Worm (Caenorhabditis elegans): ENCODE data around the gene F46B6.6.
A peak's percentile ranks its signal among the peaks of the same experiment; 100 is the strongest.

F46B6.6 gene

ce11 chrV:9758437-9758836 lies 28.2 kb downstream of the F46B6.6 start:
- no peak for TF ChIP-seq ceh-27 (GFP tag; optimal IDR thresholded peaks at IDR 0.05)
- TF ChIP-seq mes-4 (tag; optimal IDR thresholded peaks at IDR 0.05), result no peak
- TF ChIP-seq lin-54 (GFP tag; optimal IDR thresholded peaks at IDR 0.05), result no peak
- TF ChIP-seq hsf-1 (GFP tag; IDR thresholded peaks at IDR 0.05), result no peak
- no peak for TF ChIP-seq mcd-1 (GFP tag; IDR thresholded peaks at IDR 0.05)
- no peak for TF ChIP-seq rpc-1 (optimal IDR thresholded peaks at IDR 0.05)
- TF ChIP-seq rpc-1 (tag; optimal IDR thresholded peaks at IDR 0.05), result no peak
- no peak for TF ChIP-seq hlh-12 (tag; optimal IDR thresholded peaks at IDR 0.05)
- no peak for TF ChIP-seq Y56A3A.18 (GFP tag; IDR thresholded peaks at IDR 0.05)
- no peak for TF ChIP-seq tlf-1 (GFP tag; optimal IDR thresholded peaks at IDR 0.05)
- no peak for TF ChIP-seq Y79H2A.3 (GFP tag; conservative IDR thresholded peaks at IDR 0.05)
- no peak for TF ChIP-seq cebp-2 (GFP tag; IDR thresholded peaks at IDR 0.05)
- no peak for TF ChIP-seq ekl-4 (GFP tag; IDR thresholded peaks at IDR 0.05)
- TF ChIP-seq nhr-120 (GFP tag; IDR thresholded peaks at IDR 0.05), result no peak
- TF ChIP-seq rcor-1 (GFP tag; IDR thresholded peaks at IDR 0.05), result no peak
- TF ChIP-seq F57C9.4 (tag; optimal IDR thresholded peaks at IDR 0.05), result no peak

DNA sequence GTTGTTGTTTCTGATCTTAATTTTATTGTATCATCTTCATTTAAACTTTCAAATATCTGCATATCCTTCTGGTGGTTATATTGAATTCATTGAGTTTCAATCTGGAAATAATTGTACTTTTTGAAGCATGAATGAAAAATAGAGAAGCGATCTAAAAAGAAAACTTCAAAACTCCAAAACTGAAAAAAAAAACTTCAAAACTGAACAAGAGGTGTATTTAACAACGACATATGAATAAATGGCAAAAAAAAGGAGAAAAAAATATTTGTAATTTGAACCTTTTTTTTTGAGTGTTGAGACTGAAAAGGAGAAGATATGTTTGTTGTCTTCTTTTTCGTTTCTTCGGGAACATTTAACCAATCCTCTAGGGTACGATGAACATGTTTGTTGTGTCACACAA lies 28.8 kb downstream of the F46B6.6 start, which contains the start of gene F58E6.11:
Gene F58E6.11, minus strand, starts transcription at position 101 of the 400 bp plus-strand sequence.
- TF ChIP-seq hsf-1 (GFP tag; IDR thresholded peaks at IDR 0.05) (no peak), unc-130 (GFP tag; optimal IDR thresholded peaks at IDR 0.05) (no peak), unc-62 (GFP tag; optimal IDR thresholded peaks at IDR 0.05) (no peak), D2030.7 (GFP tag; IDR thresholded peaks at IDR 0.05) (no peak), zfh-2 (GFP tag; conservative IDR thresholded peaks at IDR 0.05) (no peak), lsl-1 (GFP tag; optimal IDR thresholded peaks at IDR 0.05) (no peak), F55B11.4 (tag; optimal IDR thresholded peaks at IDR 0.05; ENCODE audit: borderline replicate concordance, insufficient read depth) (no peak), F23B12.7 (tag; optimal IDR thresholded peaks at IDR 0.05; ENCODE audit: insufficient read depth) (no peak)

DNA sequence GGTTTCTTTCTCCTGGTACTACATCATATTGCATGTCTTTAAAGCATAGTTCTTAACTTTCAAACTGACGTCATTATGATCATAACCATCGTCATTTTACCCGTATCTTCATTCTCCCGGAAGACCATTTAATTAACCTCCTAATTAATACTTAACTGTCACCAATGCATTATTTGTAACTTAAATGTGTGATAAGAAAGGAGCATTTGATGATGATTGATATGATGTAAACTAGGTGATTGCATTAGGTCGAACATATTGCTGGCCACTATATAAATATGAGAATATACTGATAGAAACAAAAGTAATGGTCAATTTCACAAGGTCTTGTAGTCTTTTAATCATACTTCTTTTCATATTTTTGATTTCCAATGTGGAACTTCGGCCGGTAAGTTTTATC lies 30.4 kb downstream of the F46B6.6 start, which contains the start of gene hrg-3:
Gene hrg-3, plus strand, starts transcription at position 227 of the 400 bp plus-strand sequence.
- TF ChIP-seq ets-4 (GFP tag; optimal IDR thresholded peaks at IDR 0.05) (no peak), madf-8 (GFP tag; conservative IDR thresholded peaks at IDR 0.05) (no peak), nhr-80 (tag; optimal IDR thresholded peaks at IDR 0.05) (peak; percentile 72), unc-62 (GFP tag; optimal IDR thresholded peaks at IDR 0.05) (peak; percentile 18)

DNA sequence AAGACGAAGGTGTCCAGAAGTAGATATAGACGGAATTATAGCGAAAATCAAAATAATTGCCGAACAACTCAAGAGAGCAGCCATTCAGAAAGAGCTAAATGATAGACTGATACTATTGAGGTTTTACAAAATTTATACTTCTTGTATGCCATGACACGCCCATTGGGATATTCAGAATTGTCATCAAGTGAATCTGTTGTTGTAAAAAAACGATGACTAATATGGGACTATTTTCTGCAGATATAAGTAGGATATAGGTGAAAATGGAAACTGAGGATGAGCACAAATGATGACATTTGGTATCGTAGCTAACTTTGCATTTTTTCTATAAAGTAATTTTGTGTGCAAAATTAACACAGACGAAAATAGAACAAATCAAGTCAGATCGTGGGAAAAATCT lies 30.9 kb downstream of the F46B6.6 start, which contains the start of gene F58E6.8:
Gene F58E6.8, minus strand, starts transcription at position 101 of the 400 bp plus-strand sequence.
- TF ChIP-seq chd-7 (tag; optimal IDR thresholded peaks at IDR 0.05), result no peak
- no peak for TF ChIP-seq lir-1 (GFP tag; conservative IDR thresholded peaks at IDR 0.05)
- no peak for TF ChIP-seq hmg-1.2 (GFP tag; IDR thresholded peaks at IDR 0.05)
- no peak for TF ChIP-seq sdz-38 (tag; optimal IDR thresholded peaks at IDR 0.05)
- no peak for TF ChIP-seq Y53G8AR.9 (GFP tag; conservative IDR thresholded peaks at IDR 0.05)
- no peak for TF ChIP-seq Y95B8A.8 (GFP tag; IDR thresholded peaks at IDR 0.05)
- no peak for TF ChIP-seq ztf-3 (GFP tag; optimal IDR thresholded peaks at IDR 0.05)
- no peak for TF ChIP-seq nhr-90 (tag; optimal IDR thresholded peaks at IDR 0.05)
- no peak for TF ChIP-seq hsf-1 (GFP tag; IDR thresholded peaks at IDR 0.05)
- no peak for TF ChIP-seq nhr-120 (GFP tag; IDR thresholded peaks at IDR 0.05)
- no peak for TF ChIP-seq lsy-27 (tag; optimal IDR thresholded peaks at IDR 0.05; ENCODE audit: borderline replicate concordance, insufficient read depth)
- TF ChIP-seq ets-4 (GFP tag; optimal IDR thresholded peaks at IDR 0.05), result no peak
- TF ChIP-seq bed-2 (GFP tag; IDR thresholded peaks at IDR 0.05), result no peak
- TF ChIP-seq B0261.1 (tag; optimal IDR thresholded peaks at IDR 0.05), result no peak
- no peak for TF ChIP-seq efl-1 (GFP tag; optimal IDR thresholded peaks at IDR 0.05)
- no peak for TF ChIP-seq die-1 (tag; optimal IDR thresholded peaks at IDR 0.05)
- TF ChIP-seq unc-130 (GFP tag; optimal IDR thresholded peaks at IDR 0.05), result no peak
- TF ChIP-seq dpl-1 (GFP tag; optimal IDR thresholded peaks at IDR 0.05), result no peak
- no peak for TF ChIP-seq egrh-3 (GFP tag; IDR thresholded peaks at IDR 0.05)
- TF ChIP-seq ceh-27 (GFP tag; optimal IDR thresholded peaks at IDR 0.05), result no peak

All from whole organism, young adult.